Worm (Caenorhabditis elegans): Measurements from ENCODE around the gene sri-73.

The sri-73 gene

DNA sequence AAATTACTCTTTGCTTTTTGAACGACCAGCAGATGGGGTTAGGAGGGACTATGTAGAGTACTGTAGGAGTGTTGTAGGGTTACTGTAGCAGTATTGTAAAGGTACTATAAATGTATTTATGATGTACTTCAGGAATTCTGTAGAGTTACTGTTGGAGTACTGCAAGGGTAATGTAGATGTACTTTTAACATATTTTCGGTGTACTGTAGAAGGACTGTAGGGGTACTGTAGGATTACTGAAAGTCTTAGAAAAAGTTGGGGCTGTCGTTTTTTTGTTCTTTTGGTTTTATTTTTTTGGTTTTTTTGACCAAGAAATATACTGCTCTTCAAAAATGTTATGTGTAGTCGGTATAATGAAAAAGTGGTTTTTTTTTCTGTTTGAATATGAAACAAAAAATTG is 32.7 kb upstream of the sri-73 start:
- TF ChIP-seq ama-1 (optimal IDR thresholded peaks at IDR 0.05), result no peak
- TF ChIP-seq daf-12 (tag; optimal IDR thresholded peaks at IDR 0.05), result no peak
- no peak for TF ChIP-seq nhr-76 (tag; optimal IDR thresholded peaks at IDR 0.05)
- TF ChIP-seq ztf-4 (tag; optimal IDR thresholded peaks at IDR 0.05), result no peak
- TF ChIP-seq elt-3 (tag; optimal IDR thresholded peaks at IDR 0.05), result no peak
- TF ChIP-seq snpc-4 (tag; optimal IDR thresholded peaks at IDR 0.05), result no peak
- TF ChIP-seq nhr-77 (tag; optimal IDR thresholded peaks at IDR 0.05), result no peak
- TF ChIP-seq lsy-12 (tag; optimal IDR thresholded peaks at IDR 0.05), result no peak
- no peak for TF ChIP-seq eor-1 (tag; optimal IDR thresholded peaks at IDR 0.05)
- no peak for TF ChIP-seq sea-2 (GFP tag; optimal IDR thresholded peaks at IDR 0.05)
- no peak for TF ChIP-seq unc-39 (tag; optimal IDR thresholded peaks at IDR 0.05)
- no peak for TF ChIP-seq nhr-237 (tag; optimal IDR thresholded peaks at IDR 0.05)
- no peak for TF ChIP-seq nhr-23 (tag; optimal IDR thresholded peaks at IDR 0.05)
- TF ChIP-seq fkh-2 (tag; optimal IDR thresholded peaks at IDR 0.05), result no peak
- TF ChIP-seq ceh-82 (tag; optimal IDR thresholded peaks at IDR 0.05), result no peak
- TF ChIP-seq aly-2 (tag; optimal IDR thresholded peaks at IDR 0.05), result no peak
- no peak for TF ChIP-seq zag-1 (tag; optimal IDR thresholded peaks at IDR 0.05)
- TF ChIP-seq ceh-28 (tag; optimal IDR thresholded peaks at IDR 0.05), result no peak
- no peak for TF ChIP-seq mdl-1 (tag; optimal IDR thresholded peaks at IDR 0.05)

DNA sequence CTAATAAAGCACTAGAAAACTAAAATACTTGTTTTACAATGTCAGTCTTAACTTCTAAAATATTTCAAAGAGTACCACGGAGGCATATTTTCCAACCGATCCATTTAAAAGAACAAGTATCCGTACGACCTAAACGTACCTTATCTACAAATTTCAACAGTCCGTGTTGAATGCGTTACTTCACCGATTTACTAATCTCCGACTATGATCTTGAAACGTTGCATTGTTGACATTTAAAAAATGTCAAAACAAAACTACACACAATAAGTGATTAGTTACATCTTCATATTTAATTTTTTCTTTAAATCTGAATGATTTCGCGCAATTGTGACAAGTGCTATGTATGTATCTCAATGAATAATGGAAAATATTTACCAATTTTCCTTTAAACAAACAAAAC is 31.9 kb upstream of the sri-73 start:
- TF ChIP-seq fkh-10 (GFP tag; optimal IDR thresholded peaks at IDR 0.05) (no peak), elt-1 (tag; optimal IDR thresholded peaks at IDR 0.05) (peak; percentile 85), nhr-23 (tag; optimal IDR thresholded peaks at IDR 0.05) (peak; percentile 58)

DNA sequence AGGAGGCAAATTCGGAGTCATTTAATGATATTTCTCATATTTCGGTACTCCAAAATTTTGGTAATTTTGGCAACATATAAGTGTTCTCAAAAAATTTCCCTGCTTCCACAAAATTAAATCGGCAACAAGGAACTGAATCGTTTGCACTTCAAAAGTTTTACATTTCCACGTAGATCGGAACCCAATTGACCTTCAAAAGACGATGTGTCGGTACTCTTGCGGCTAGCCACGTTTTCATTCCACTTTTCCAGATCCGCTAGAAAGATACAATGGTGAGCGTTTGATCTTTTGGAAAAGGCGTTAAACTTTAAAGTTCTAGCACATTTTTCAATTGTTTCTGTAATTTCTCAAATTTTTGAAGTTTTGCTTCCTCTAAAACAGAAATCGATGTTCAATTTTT is 31.0 kb upstream of the sri-73 start:
- TF ChIP-seq daf-12 (tag; optimal IDR thresholded peaks at IDR 0.05) (no peak), nhr-25 (tag; optimal IDR thresholded peaks at IDR 0.05) (peak; percentile 40), lsy-12 (tag; optimal IDR thresholded peaks at IDR 0.05) (no peak), elt-1 (tag; optimal IDR thresholded peaks at IDR 0.05) (peak; percentile 88), nhr-67 (tag; optimal IDR thresholded peaks at IDR 0.05) (no peak), nhr-23 (tag; optimal IDR thresholded peaks at IDR 0.05) (peak; percentile 59)

- no peak for TF ChIP-seq elt-1 (tag; optimal IDR thresholded peaks at IDR 0.05)
- TF ChIP-seq jun-1 (tag; optimal IDR thresholded peaks at IDR 0.05), result no peak
- no peak for TF ChIP-seq elt-3 (tag; optimal IDR thresholded peaks at IDR 0.05)
- TF ChIP-seq fkh-10 (GFP tag; optimal IDR thresholded peaks at IDR 0.05), result no peak
- no peak for TF ChIP-seq nhr-11 (tag; optimal IDR thresholded peaks at IDR 0.05)
- no peak for TF ChIP-seq skn-1 (tag; optimal IDR thresholded peaks at IDR 0.05)
- no peak for TF ChIP-seq mdl-1 (tag; optimal IDR thresholded peaks at IDR 0.05)
Observed at ce11 chrV:592959-593358, 27.1 kb upstream of the sri-73 start, which contains the start of gene ZK488.5. TSS of gene ZK488.5 (plus strand) at chrV:593259.

DNA sequence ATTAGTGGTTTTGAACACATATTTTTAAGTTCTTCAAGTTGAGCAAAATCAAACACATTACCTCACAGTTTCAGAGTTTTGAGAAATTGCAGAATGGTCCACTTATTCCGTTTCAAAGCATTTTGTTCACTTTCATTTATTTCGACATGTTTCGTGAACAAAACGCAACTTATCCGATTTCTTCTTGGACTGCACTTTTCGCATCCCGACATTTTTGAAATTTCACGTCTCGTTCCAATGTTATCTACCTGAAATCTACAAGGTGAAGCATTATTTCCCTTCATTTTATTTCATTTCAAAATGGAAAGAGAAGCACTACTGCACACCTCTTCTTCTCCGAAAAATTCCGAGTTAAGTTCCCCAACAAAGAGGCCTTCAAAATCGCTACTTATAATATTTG is 24.3 kb upstream of the sri-73 start, which contains the start of gene ZK488.6:
Gene ZK488.6, plus strand, starts transcription at position 301 of the 400 bp plus-strand sequence.
- TF ChIP-seq R02D3.7 (tag; optimal IDR thresholded peaks at IDR 0.05), result no peak
- TF ChIP-seq ztf-4 (tag; optimal IDR thresholded peaks at IDR 0.05), result no peak
- TF ChIP-seq aly-2 (tag; optimal IDR thresholded peaks at IDR 0.05), result no peak
- TF ChIP-seq ceh-28 (tag; optimal IDR thresholded peaks at IDR 0.05), result no peak
- TF ChIP-seq pha-4 (tag; optimal IDR thresholded peaks at IDR 0.05), result no peak
- TF ChIP-seq tbx-2 (tag; optimal IDR thresholded peaks at IDR 0.05), result no peak
- TF ChIP-seq mml-1 (tag; optimal IDR thresholded peaks at IDR 0.05), result no peak
- TF ChIP-seq daf-12 (tag; optimal IDR thresholded peaks at IDR 0.05), result no peak
- no peak for TF ChIP-seq nhr-25 (tag; optimal IDR thresholded peaks at IDR 0.05)
- TF ChIP-seq unc-39 (tag; optimal IDR thresholded peaks at IDR 0.05), result no peak

DNA sequence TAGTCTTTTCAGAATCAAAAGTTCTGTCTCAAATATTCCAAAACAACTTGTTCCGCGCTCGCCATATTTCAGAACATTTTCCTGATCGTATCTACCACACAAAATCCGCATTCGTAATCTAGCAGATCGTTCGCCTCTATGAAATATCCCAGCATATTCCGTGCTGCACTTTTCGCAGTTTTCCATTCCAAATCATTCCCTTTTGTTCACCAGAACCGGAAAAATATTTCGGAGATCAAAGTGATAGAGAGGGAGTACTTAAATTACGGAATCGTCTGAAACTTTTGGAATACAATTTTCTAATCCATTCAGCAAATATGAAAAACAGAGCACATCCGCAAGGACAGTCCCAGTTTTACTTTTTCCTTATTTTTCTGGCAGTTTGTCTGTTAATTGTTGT is 21.9 kb upstream of the sri-73 start, which contains the start of gene K06H6.1:
Gene K06H6.1, plus strand, starts transcription at position 301 of the 400 bp plus-strand sequence.
- no peak for TF ChIP-seq nhr-67 (tag; optimal IDR thresholded peaks at IDR 0.05)
- no peak for TF ChIP-seq nhr-76 (tag; optimal IDR thresholded peaks at IDR 0.05)
- TF ChIP-seq lin-15B (tag; optimal IDR thresholded peaks at IDR 0.05), result no peak
- TF ChIP-seq lsy-12 (tag; optimal IDR thresholded peaks at IDR 0.05), result no peak
- TF ChIP-seq ceh-16 (tag; optimal IDR thresholded peaks at IDR 0.05), result no peak
- TF ChIP-seq nfya-1 (tag; optimal IDR thresholded peaks at IDR 0.05; ENCODE audit: insufficient read depth), result no peak
- no peak for TF ChIP-seq jun-1 (tag; optimal IDR thresholded peaks at IDR 0.05)
- no peak for TF ChIP-seq elt-1 (tag; optimal IDR thresholded peaks at IDR 0.05)
- no peak for TF ChIP-seq nhr-12 (tag; optimal IDR thresholded peaks at IDR 0.05)
- TF ChIP-seq ztf-11 (tag; optimal IDR thresholded peaks at IDR 0.05), result no peak
- TF ChIP-seq R02D3.7 (tag; optimal IDR thresholded peaks at IDR 0.05), result no peak
- no peak for TF ChIP-seq nhr-23 (tag; optimal IDR thresholded peaks at IDR 0.05)
- TF ChIP-seq mdl-1 (tag; optimal IDR thresholded peaks at IDR 0.05), result no peak
- no peak for TF ChIP-seq ceh-28 (tag; optimal IDR thresholded peaks at IDR 0.05)
- TF ChIP-seq unc-39 (tag; optimal IDR thresholded peaks at IDR 0.05), result no peak
- TF ChIP-seq ama-1 (optimal IDR thresholded peaks at IDR 0.05), result no peak
- no peak for TF ChIP-seq eor-1 (tag; optimal IDR thresholded peaks at IDR 0.05)
- no peak for TF ChIP-seq nhr-237 (tag; optimal IDR thresholded peaks at IDR 0.05)
- no peak for TF ChIP-seq nhr-25 (tag; optimal IDR thresholded peaks at IDR 0.05)
- no peak for TF ChIP-seq ceh-82 (tag; optimal IDR thresholded peaks at IDR 0.05)

Measured in whole organism, L3 larva.